Worm (Caenorhabditis elegans): ENCODE measurements around the gene lgc-12.

DNA sequence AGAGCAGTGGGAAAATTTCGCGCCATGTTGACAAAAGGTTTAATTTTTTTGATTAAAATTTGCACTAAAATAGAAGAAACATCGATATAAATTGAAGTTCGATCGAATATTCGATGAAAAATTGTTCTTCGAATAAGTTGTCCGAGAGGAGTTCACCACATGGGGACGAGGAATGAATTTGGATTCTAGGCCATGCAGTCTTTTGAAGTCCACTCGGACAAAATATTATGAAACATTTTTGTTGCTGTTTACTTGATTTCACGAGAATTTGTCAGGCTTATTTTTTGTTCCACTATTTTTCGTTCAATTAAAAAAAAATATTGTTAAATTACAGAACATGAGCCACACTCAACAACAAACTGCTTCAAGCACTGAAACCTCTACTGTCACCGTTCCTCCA, 41.3 kb upstream of the lgc-12 start, which contains the start of the genes cux-7 and C07H6.2:
- TF ChIP-seq lsl-1 (GFP tag; optimal IDR thresholded peaks at IDR 0.05) (peak; percentile 65), lin-54 (GFP tag; optimal IDR thresholded peaks at IDR 0.05) (peak; percentile 88), pha-4 (tag; optimal IDR thresholded peaks at IDR 0.05) (no peak), F33H1.4 (GFP tag; IDR thresholded peaks at IDR 0.05) (peak; percentile 72), C17E4.6 (GFP tag; IDR thresholded peaks at IDR 0.05) (peak; percentile 59; the same call in 1 of the 2 replicates), snpc-4 (GFP tag; optimal IDR thresholded peaks at IDR 0.05) (peak; percentile 16), snpc-4 (tag; optimal IDR thresholded peaks at IDR 0.05) (peak in 2 of 4 experiments; percentile 63 to 78), ama-1 (optimal IDR thresholded peaks at IDR 0.05) (no peak), ama-1 (GFP tag; optimal IDR thresholded peaks at IDR 0.05) (no peak)
